Worm (Caenorhabditis elegans): Measurements from ENCODE around the gene C12D12.1.

DNA sequence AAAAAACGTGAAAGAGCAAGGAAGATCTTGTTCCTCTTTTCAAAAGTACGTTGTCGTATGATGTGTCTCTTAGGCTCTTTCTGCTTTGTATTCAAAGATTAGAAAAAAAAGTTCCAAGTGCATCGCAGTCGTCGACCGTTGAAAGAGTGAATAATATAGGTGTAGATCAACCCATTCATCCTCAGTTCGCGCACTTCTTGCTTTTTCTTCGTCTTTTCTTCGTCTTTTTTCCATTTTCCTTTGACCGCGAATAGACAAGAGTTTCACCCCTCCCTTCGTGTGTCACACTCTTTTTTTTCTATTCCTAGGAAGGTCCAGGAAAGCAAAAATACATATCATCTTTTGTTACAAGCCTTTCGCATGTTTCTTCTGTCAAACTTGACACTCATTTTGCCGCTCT lies 27.7 kb downstream of the C12D12.1 start:
- TF ChIP-seq pha-4 (tag; optimal IDR thresholded peaks at IDR 0.05) (no peak), unc-39 (tag; optimal IDR thresholded peaks at IDR 0.05) (no peak), nhr-12 (tag; optimal IDR thresholded peaks at IDR 0.05) (no peak), unc-62 (GFP tag; optimal IDR thresholded peaks at IDR 0.05) (no peak), flh-1 (GFP tag; optimal IDR thresholded peaks at IDR 0.05) (no peak), nhr-237 (tag; optimal IDR thresholded peaks at IDR 0.05) (no peak), elt-1 (tag; optimal IDR thresholded peaks at IDR 0.05; ENCODE audit: borderline replicate concordance, insufficient read depth) (no peak), nhr-28 (tag; optimal IDR thresholded peaks at IDR 0.05) (no peak), lsy-2 (tag; optimal IDR thresholded peaks at IDR 0.05) (no peak), snpc-4 (tag; optimal IDR thresholded peaks at IDR 0.05) (no peak)

Measured in whole organism, mixed stage, embryonic.